Fruit fly (Drosophila melanogaster) whole organism, adult: ENCODE results near the gene elg1.

Experiments used
- CG11617 ChIP-seq: fragments of 200-800 bp; sonication (Bioruptor generic); optimal IDR thresholded peaks from 2 replicates; lab custom pipeline; 2017; ENCODE audit warnings: mild to moderate bottlenecking, missing biosample characterization, missing genetic modification reagents, missing genetic modification characterization
- CG14711 ChIP-seq: fragments of 200-800 bp; sonication (Bioruptor generic); optimal IDR thresholded peaks from 2 replicates; lab custom pipeline; 2018; ENCODE audit warnings: missing biosample characterization, mild to moderate bottlenecking, missing genetic modification characterization, moderate library complexity
- CG33017 ChIP-seq: fragments of 200-800 bp; sonication (Bioruptor generic); optimal IDR thresholded peaks from 2 replicates; lab custom pipeline; 2018; ENCODE audit warnings: missing biosample characterization, mild to moderate bottlenecking, missing genetic modification characterization, moderate library complexity
- Hr96 ChIP-seq: fragments of 200-800 bp; sonication (Bioruptor generic); optimal IDR thresholded peaks from 2 replicates; lab custom pipeline; 2016; ENCODE audit warnings: missing biosample characterization, missing genetic modification characterization
- cnc ChIP-seq, 2 experiments: fragments of >200 bp; optimal IDR thresholded peaks; 2 replicates each; lab custom pipeline; 2017
- kay ChIP-seq: fragments of 200-800 bp; sonication (Bioruptor generic); peaks from one replicate; lab custom pipeline; 2016; ENCODE audit warnings: missing biosample characterization, missing genetic modification characterization, borderline replicate concordance
- tj ChIP-seq: fragments of 200-800 bp; sonication (Bioruptor generic); optimal IDR thresholded peaks from 3 replicates; lab custom pipeline; 2017; ENCODE audit warnings: missing biosample characterization, mild to moderate bottlenecking, missing genetic modification characterization, moderate library complexity
- toe ChIP-seq: fragments of 200-800 bp; sonication (Bioruptor generic); optimal IDR thresholded peaks from 2 replicates; lab custom pipeline; 2016; ENCODE audit warnings: missing biosample characterization, missing genetic modification characterization

dm6 chr3L:16105528-16105927 is 26.3 kb upstream of the elg1 start, which contains the start of the genes IntS9 and CG43295:
- TF ChIP-seq toe (GFP tag; lab: Kevin White, UChicago) (peak; percentile 85), kay (GFP tag; lab: Kevin White, UChicago) (no peak), CG33017 (tag; lab: Kevin White, UChicago) (peak; percentile 76), CG14711 (tag; lab: Kevin White, UChicago) (peak; percentile 78), cnc (optimal IDR thresholded peaks at IDR 0.05; lab: Kevin White, UChicago) (no peak), Hr96 (GFP tag; lab: Kevin White, UChicago) (peak; percentile 86), CG11617 (GFP tag; lab: Kevin White, UChicago) (peak; percentile 78), tj (GFP tag; lab: Kevin White, UChicago) (peak; percentile 48)
